Fruit fly (Drosophila melanogaster) whole organism, embryonic: ENCODE results near the gene CG4631.

Source experiments
- Awh ChIP-seq: fragments of 200-800 bp; sonication (Bioruptor generic); IDR thresholded peaks from 2 replicates; pipeline ENCODE4, ENCODE4 v1.3.6; 2022; ENCODE audit warnings: missing biosample characterization, missing genetic modification characterization
- Blimp-1 ChIP-seq: fragments of 200-800 bp; sonication (Bioruptor generic); optimal IDR thresholded peaks from 3 replicates; lab custom pipeline; 2018; ENCODE audit warnings: missing biosample characterization, missing genetic modification characterization, mild to moderate bottlenecking, moderate library complexity, missing genetic modification reagents
- CG10209 ChIP-seq: fragments of 200-800 bp; sonication (Bioruptor generic); optimal IDR thresholded peaks from 3 replicates; lab custom pipeline; 2017; ENCODE audit warnings: missing biosample characterization, mild to moderate bottlenecking, missing genetic modification characterization, missing genetic modification reagents
- CG1024 ChIP-seq: fragments of 200-800 bp; sonication (Bioruptor generic); IDR thresholded peaks from 2 replicates; pipeline ENCODE4 v1.3.6; 2022; ENCODE audit warnings: missing biosample characterization, missing genetic modification characterization
- CG11093 ChIP-seq: fragments of 200-800 bp; sonication (Bioruptor generic); IDR thresholded peaks from 3 replicates; pipeline ENCODE4 v1.3.6; 2022; ENCODE audit warnings: missing biosample characterization, missing genetic modification characterization
- CG12104 ChIP-seq: fragments of 200-800 bp; sonication (Bioruptor generic); optimal IDR thresholded peaks from 3 replicates; lab custom pipeline; 2016; ENCODE audit warnings: missing biosample characterization, missing genetic modification characterization
- CG12155 ChIP-seq: fragments of 200-800 bp; sonication (Bioruptor generic); optimal IDR thresholded peaks from 3 replicates; lab custom pipeline; 2016; ENCODE audit warnings: missing biosample characterization, missing genetic modification characterization
- CG16779 ChIP-seq: fragments of 200-800 bp; sonication (Bioruptor generic); IDR thresholded peaks from 2 replicates; pipeline ENCODE4 v1.3.6; 2022; ENCODE audit warnings: missing biosample characterization, missing genetic modification characterization
- CG16813 ChIP-seq: fragments of 200-800 bp; sonication (Bioruptor generic); IDR thresholded peaks from 3 replicates; pipeline ENCODE4 v1.3.6; 2022; ENCODE audit warnings: missing biosample characterization, missing genetic modification characterization; ENCODE audit not compliant: partially characterized antibody
- CG17359 ChIP-seq: fragments of 200-800 bp; sonication (Bioruptor generic); optimal IDR thresholded peaks from 3 replicates; lab custom pipeline; 2018; ENCODE audit warnings: missing biosample characterization, mild to moderate bottlenecking, missing genetic modification characterization, moderate library complexity
- CG17912 ChIP-seq: fragments of 200-800 bp; sonication (Bioruptor generic); optimal IDR thresholded peaks from 2 replicates; lab custom pipeline; 2018; ENCODE audit warnings: missing biosample characterization, mild to moderate bottlenecking, missing genetic modification characterization
- CG2875 ChIP-seq: fragments of 200-800 bp; sonication (Bioruptor generic); optimal IDR thresholded peaks from 2 replicates; lab custom pipeline; 2017; ENCODE audit warnings: missing biosample characterization, mild to moderate bottlenecking, missing genetic modification characterization, missing genetic modification reagents
- CG43689 ChIP-seq: fragments of 200-800 bp; sonication (Bioruptor generic); IDR thresholded peaks from 2 replicates; pipeline ENCODE4 v1.3.6; 2022; ENCODE audit warnings: missing biosample characterization, missing genetic modification characterization
- CG4617 ChIP-seq: fragments of 200-800 bp; sonication (Bioruptor generic); optimal IDR thresholded peaks from 3 replicates; lab custom pipeline; 2016; ENCODE audit warnings: missing biosample characterization, missing genetic modification characterization, borderline replicate concordance
- CG7839 ChIP-seq: fragments of 200-800 bp; sonication (Bioruptor generic); optimal IDR thresholded peaks from 3 replicates; lab custom pipeline; 2018; ENCODE audit warnings: missing biosample characterization, mild to moderate bottlenecking, missing genetic modification characterization, moderate library complexity
- CG7963 ChIP-seq: fragments of 200-800 bp; sonication (Bioruptor generic); IDR thresholded peaks from 3 replicates; pipeline ENCODE4 v1.3.6; 2022; ENCODE audit warnings: missing biosample characterization, missing genetic modification characterization; ENCODE audit not compliant: partially characterized antibody
- H2.0 ChIP-seq: fragments of 200-800 bp; sonication (Bioruptor generic); IDR thresholded peaks from 2 replicates; pipeline ENCODE4 v1.3.6; 2022; ENCODE audit warnings: missing biosample characterization, missing genetic modification characterization
- HLH4C ChIP-seq: fragments of 200-800 bp; sonication (Bioruptor generic); IDR thresholded peaks from 3 replicates; pipeline ENCODE4 v1.3.6; 2022; ENCODE audit warnings: missing biosample characterization, missing genetic modification characterization; ENCODE audit not compliant: partially characterized antibody
- HLHmδ ChIP-seq: fragments of 200-800 bp; sonication (Bioruptor generic); optimal IDR thresholded peaks from 2 replicates; lab custom pipeline; 2018; ENCODE audit warnings: missing biosample characterization, mild to moderate bottlenecking, missing genetic modification characterization, moderate library complexity
- NK7.1 ChIP-seq: fragments of 200-800 bp; sonication (Bioruptor generic); optimal IDR thresholded peaks from 3 replicates; lab custom pipeline; 2016; ENCODE audit warnings: missing biosample characterization, missing genetic modification characterization
- Neu2 ChIP-seq: fragments of 200-800 bp; sonication (Bioruptor generic); optimal IDR thresholded peaks from 3 replicates; lab custom pipeline; 2016; ENCODE audit warnings: missing biosample characterization, missing genetic modification characterization, borderline replicate concordance
- Poxn ChIP-seq: fragments of 200-800 bp; sonication (Bioruptor generic); IDR thresholded peaks from 2 replicates; pipeline ENCODE4 v1.3.6; 2022; ENCODE audit warnings: missing biosample characterization, missing genetic modification characterization
- Sox100B ChIP-seq: fragments of 200-800 bp; sonication (Bioruptor generic); optimal IDR thresholded peaks from 3 replicates; lab custom pipeline; 2018; ENCODE audit warnings: missing biosample characterization, mild to moderate bottlenecking, missing genetic modification characterization
- Trl ChIP-seq, 3 experiments: fragments of >200 bp in 2 of 3; fragments of 200-800 bp in 1 of 3; sonication (Bioruptor generic) in 1 of 3; optimal IDR thresholded peaks; 2 replicates in 1 of 3; 3 replicates in 2 of 3; lab custom pipeline; 2016 to 2017; ENCODE audit warnings: missing biosample characterization in 1 of 3, missing genetic modification characterization in 1 of 3
- ab ChIP-seq: fragments of 200-800 bp; sonication (Bioruptor generic); optimal IDR thresholded peaks from 2 replicates; lab custom pipeline; 2016; ENCODE audit warnings: missing biosample characterization, missing genetic modification characterization
- abd-A ChIP-seq: fragments of 200-800 bp; sonication (Bioruptor generic); optimal IDR thresholded peaks from 3 replicates; lab custom pipeline; 2019; ENCODE audit warnings: missing biosample characterization, mild to moderate bottlenecking, missing genetic modification characterization, moderate library complexity
- cg ChIP-seq: fragments of 200-800 bp; sonication (Bioruptor generic); optimal IDR thresholded peaks from 3 replicates; lab custom pipeline; 2019; ENCODE audit warnings: missing biosample characterization, mild to moderate bottlenecking, missing genetic modification characterization, moderate library complexity
- chif ChIP-seq, 2 experiments: fragments of 200-800 bp; sonication (Bioruptor generic); optimal IDR thresholded peaks; 3 replicates each; lab custom pipeline; 2016; ENCODE audit warnings: missing biosample characterization in 2 of 2, missing genetic modification characterization in 2 of 2
- dpn ChIP-seq, 2 experiments: fragments of 200-800 bp; sonication (Bioruptor generic); optimal IDR thresholded peaks; 3 replicates each; lab custom pipeline; 2016; ENCODE audit warnings: missing biosample characterization in 2 of 2, missing genetic modification characterization in 2 of 2
- en ChIP-seq: fragments of 200-800 bp; sonication (Bioruptor generic); optimal IDR thresholded peaks from 2 replicates; lab custom pipeline; 2016; ENCODE audit warnings: missing biosample characterization, missing genetic modification characterization
- ewg ChIP-seq: fragments of 200-800 bp; sonication (Bioruptor generic); optimal IDR thresholded peaks from 3 replicates; lab custom pipeline; 2017; ENCODE audit warnings: mild to moderate bottlenecking, missing biosample characterization, missing genetic modification reagents, missing genetic modification characterization
- fd3F ChIP-seq: fragments of 200-800 bp; sonication (Bioruptor generic); optimal IDR thresholded peaks from 2 replicates; lab custom pipeline; 2018; ENCODE audit warnings: missing biosample characterization, mild to moderate bottlenecking, missing genetic modification characterization, moderate library complexity
- gro ChIP-seq: fragments of 200-800 bp; sonication (Bioruptor generic); optimal IDR thresholded peaks from 2 replicates; lab custom pipeline; 2016; ENCODE audit warnings: missing biosample characterization, missing genetic modification characterization
- gsb ChIP-seq: fragments of 200-800 bp; sonication (Bioruptor generic); IDR thresholded peaks from 2 replicates; pipeline ENCODE4 v1.3.6; 2022; ENCODE audit warnings: missing biosample characterization, missing genetic modification characterization
- gt ChIP-seq: fragments of 200-800 bp; sonication (Bioruptor generic); IDR thresholded peaks from 2 replicates; pipeline ENCODE4 v1.3.6; 2022; ENCODE audit warnings: missing biosample characterization, missing genetic modification characterization
- insv ChIP-seq, 2 experiments: fragments of 200-800 bp; sonication (Bioruptor generic); optimal IDR thresholded peaks; 3 replicates each; lab custom pipeline; 2016 to 2018; ENCODE audit warnings: missing biosample characterization in 2 of 2, missing genetic modification characterization in 2 of 2
- lbe ChIP-seq: fragments of 200-800 bp; sonication (Bioruptor generic); optimal IDR thresholded peaks from 2 replicates; lab custom pipeline; 2016; ENCODE audit warnings: missing biosample characterization, mild to moderate bottlenecking, missing genetic modification characterization
- nom ChIP-seq: fragments of 200-800 bp; sonication (Bioruptor generic); optimal IDR thresholded peaks from 2 replicates; lab custom pipeline; 2017; ENCODE audit warnings: missing biosample characterization, missing genetic modification characterization, mild to moderate bottlenecking, moderate library complexity, missing genetic modification reagents
- org-1 ChIP-seq: fragments of 200-800 bp; sonication (Bioruptor generic); optimal IDR thresholded peaks from 2 replicates; lab custom pipeline; 2017; ENCODE audit warnings: missing biosample characterization, missing genetic modification characterization
- pan ChIP-seq, 4 experiments: fragments of >200 bp in 3 of 4; fragments of 200-800 bp in 1 of 4; sonication (Bioruptor generic) in 1 of 4; optimal IDR thresholded peaks in 3 of 4; IDR thresholded peaks in 1 of 4; 2 replicates each; pipeline versions ENCODE4 v1.3.6 to Lab custom; 2017 to 2022; ENCODE audit warnings: missing biosample characterization in 2 of 4, missing genetic modification characterization in 2 of 4, mixed read lengths in 1 of 4
- pzg ChIP-seq: fragments of 200-800 bp; sonication (Bioruptor generic); optimal IDR thresholded peaks from 3 replicates; lab custom pipeline; 2018; ENCODE audit warnings: missing biosample characterization, mild to moderate bottlenecking, missing genetic modification characterization, moderate library complexity
- scrt ChIP-seq: fragments of 200-800 bp; sonication (Bioruptor generic); optimal IDR thresholded peaks from 2 replicates; lab custom pipeline; 2018; ENCODE audit warnings: missing biosample characterization, mild to moderate bottlenecking, missing genetic modification characterization, moderate library complexity
- vnd ChIP-seq: fragments of 200-800 bp; sonication (Bioruptor generic); IDR thresholded peaks from 3 replicates; pipeline ENCODE4 v1.3.6; 2022; ENCODE audit warnings: missing biosample characterization, missing genetic modification characterization; ENCODE audit not compliant: partially characterized antibody
- wdn ChIP-seq: fragments of 200-800 bp; sonication (Bioruptor generic); IDR thresholded peaks from 2 replicates; pipeline ENCODE4 v1.3.6; 2022; ENCODE audit warnings: missing biosample characterization, missing genetic modification characterization
- wek ChIP-seq: fragments of 200-800 bp; sonication (Bioruptor generic); optimal IDR thresholded peaks from 3 replicates; lab custom pipeline; 2018; ENCODE audit warnings: missing biosample characterization, mild to moderate bottlenecking, missing genetic modification characterization, moderate library complexity
- wor ChIP-seq: fragments of 200-800 bp; sonication (Bioruptor generic); IDR thresholded peaks from 2 replicates; pipeline ENCODE4 v1.3.6; 2022; ENCODE audit warnings: missing biosample characterization, missing genetic modification characterization

CG4631 gene

DNA sequence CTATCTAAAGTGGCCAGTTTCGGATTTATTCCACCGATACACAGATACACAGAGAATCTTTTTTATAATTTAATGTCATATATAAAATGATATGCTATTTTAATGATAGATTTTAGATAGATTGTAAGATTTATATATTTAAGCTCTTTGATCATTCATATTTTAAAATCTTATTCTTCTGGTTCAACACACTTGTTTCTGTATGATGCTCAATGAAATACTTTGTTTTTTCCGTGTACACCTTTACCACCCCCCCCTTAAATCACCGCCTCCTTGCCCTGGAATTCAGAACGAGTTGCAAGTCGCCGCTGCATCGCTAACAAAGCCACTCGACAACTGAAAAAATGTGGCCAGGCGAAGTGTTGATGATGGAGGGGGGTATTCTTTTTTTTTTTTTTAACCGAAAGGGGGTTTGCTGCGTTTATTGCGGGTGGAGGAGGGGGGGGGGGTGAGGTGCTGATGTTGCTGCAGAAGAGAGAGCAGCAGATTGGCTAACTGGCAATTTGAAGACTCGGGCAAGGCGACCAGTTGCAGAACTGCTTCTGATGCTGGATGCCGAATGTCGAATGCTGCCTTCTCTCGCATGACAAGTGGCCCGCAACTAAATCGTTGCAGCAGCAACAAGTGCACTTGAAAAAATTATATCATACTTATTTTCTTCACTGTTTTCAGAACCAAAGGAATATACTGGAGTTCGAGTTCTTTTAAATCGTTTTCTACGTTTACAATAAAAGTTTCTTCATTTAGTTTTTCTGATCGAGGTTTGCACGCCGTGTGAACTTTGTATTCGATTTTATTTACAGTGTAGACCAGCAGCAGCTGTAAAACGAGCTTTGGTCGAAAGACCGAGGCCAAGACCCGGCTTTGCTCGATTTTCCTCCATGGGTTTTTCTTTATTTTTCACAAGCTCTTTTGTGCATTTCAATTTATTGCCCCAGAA lies 9.1 kb upstream of the CG4631 start (continued):
- no peak for TF ChIP-seq wek (GFP tag; lab: Kevin White, UChicago)
- no peak for TF ChIP-seq en (GFP tag; lab: Kevin White, UChicago)
- TF ChIP-seq fd3F (GFP tag; lab: Kevin White, UChicago) = no peak
- peak; percentile 77 for TF ChIP-seq Blimp-1 (GFP tag; lab: Kevin White, UChicago)
- TF ChIP-seq NK7.1 (GFP tag; lab: Kevin White, UChicago) = no peak
- TF ChIP-seq CG10209 (GFP tag; lab: Kevin White, UChicago) = peak; percentile 49
- no peak for TF ChIP-seq CG11093
- TF ChIP-seq dpn (GFP tag; optimal IDR thresholded peaks at IDR 0.05; lab: Kevin White, UChicago) = peak in 1 of 2 experiments; percentile 48
- TF ChIP-seq CG1024 = peak; percentile 33; the same call in 1 of the 2 replicates
- TF ChIP-seq Poxn (GFP tag; lab: Robert Waterston, UW) = no peak
- no peak for TF ChIP-seq wdn (GFP tag; lab: Robert Waterston, UW)
- TF ChIP-seq gt = no peak
- TF ChIP-seq ewg (GFP tag; lab: Kevin White, UChicago) = peak; percentile 63
- TF ChIP-seq scrt (GFP tag; lab: Kevin White, UChicago) = no peak
- TF ChIP-seq vnd (GFP tag; lab: Robert Waterston, UW) = no peak
- TF ChIP-seq gro = no peak
- no peak for TF ChIP-seq gsb (GFP tag; lab: Robert Waterston, UW)
- peak; percentile 34; the same call in 1 of the 2 replicates for TF ChIP-seq Awh (GFP tag; lab: Robert Waterston, UW)
- TF ChIP-seq CG43689 (GFP tag; lab: Robert Waterston, UW) = no peak
- TF ChIP-seq cg (GFP tag; lab: Kevin White, UChicago) = no peak
- no peak for TF ChIP-seq insv (GFP tag; optimal IDR thresholded peaks at IDR 0.05; lab: Kevin White, UChicago)
- TF ChIP-seq CG12155 (GFP tag; lab: Kevin White, UChicago) = peak; percentile 8
- peak; percentile 66 for TF ChIP-seq CG7839 (tag; lab: Kevin White, UChicago)
- no peak for TF ChIP-seq abd-A (tag; lab: Kevin White, UChicago)
- no peak for TF ChIP-seq HLHmδ
- TF ChIP-seq CG16779 = no peak
- peak; percentile 39 for TF ChIP-seq CG17359
- no peak for TF ChIP-seq CG12104 (GFP tag; lab: Kevin White, UChicago)
- TF ChIP-seq Trl (optimal IDR thresholded peaks at IDR 0.05; lab: Kevin White, UChicago) = no peak
- TF ChIP-seq Trl (GFP tag; optimal IDR thresholded peaks at IDR 0.05; lab: Kevin White, UChicago) = no peak
- no peak for TF ChIP-seq pzg (GFP tag; lab: Kevin White, UChicago)
- peak; percentile 34; the same call in 1 of the 2 replicates for TF ChIP-seq wor (GFP tag; lab: Robert Waterston, UW)
- no peak for TF ChIP-seq CG7963 (GFP tag; lab: Robert Waterston, UW)
- TF ChIP-seq nom (GFP tag; lab: Kevin White, UChicago) = peak; percentile 87
- no peak for TF ChIP-seq pan (optimal IDR thresholded peaks at IDR 0.05; lab: Kevin White, UChicago)
- peak in 1 of 2 experiments; percentile 17 for TF ChIP-seq pan (GFP tag; optimal IDR thresholded peaks at IDR 0.05 in 1 of 2, IDR thresholded peaks at IDR 0.05 in 1 of 2)
- TF ChIP-seq H2.0 (GFP tag; lab: Robert Waterston, UW) = peak; percentile 40; the same call in 1 of the 2 replicates
- peak; percentile 62 for TF ChIP-seq CG2875
- TF ChIP-seq CG16813 (GFP tag; lab: Robert Waterston, UW) = no peak
- peak; percentile 18 for TF ChIP-seq Sox100B (GFP tag; lab: Kevin White, UChicago)
- TF ChIP-seq CG17912 (GFP tag; lab: Kevin White, UChicago) = no peak
- TF ChIP-seq lbe (GFP tag; lab: Kevin White, UChicago) = peak; percentile 93
- peak; percentile 76 to 77 for TF ChIP-seq chif (GFP tag; optimal IDR thresholded peaks at IDR 0.05; lab: Kevin White, UChicago)
- no peak for TF ChIP-seq CG4617 (GFP tag; lab: Kevin White, UChicago)
- TF ChIP-seq org-1 (GFP tag; lab: Kevin White, UChicago) = no peak
- TF ChIP-seq HLH4C = no peak
- no peak for TF ChIP-seq ab (GFP tag; lab: Kevin White, UChicago)
- no peak for TF ChIP-seq Neu2 (GFP tag; lab: Kevin White, UChicago)
